Worm (Caenorhabditis elegans): ENCODE measurements around the gene C43F9.4.

The C43F9.4 gene

DNA sequence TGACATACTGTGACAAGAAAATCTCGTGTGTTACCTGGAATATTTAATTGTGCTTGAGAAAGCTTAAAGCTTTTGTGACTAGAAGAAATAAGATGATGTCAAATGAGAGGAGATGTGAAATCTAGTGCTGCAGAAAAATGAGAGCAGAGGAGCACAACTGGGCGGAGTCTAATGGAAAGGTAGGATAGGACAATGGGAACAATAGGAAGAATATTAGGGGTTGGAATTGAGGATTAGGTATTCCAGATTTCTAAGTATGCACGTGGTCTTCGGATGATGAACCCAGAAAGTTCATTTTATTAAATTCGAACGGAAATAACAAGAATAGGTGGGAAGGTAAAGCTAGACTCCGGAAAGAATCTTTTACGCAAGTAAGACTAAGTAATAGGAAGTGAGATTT, 4.6 kb upstream of the C43F9.4 start, which contains the start of gene C43F9.7:
TSS of gene C43F9.7 (minus strand) at position 101 of the 400 bp plus-strand sequence.
- TF ChIP-seq efl-3 (GFP tag; optimal IDR thresholded peaks at IDR 0.05) = no peak
- TF ChIP-seq alr-1 (tag; optimal IDR thresholded peaks at IDR 0.05; ENCODE audit: borderline replicate concordance) = no peak
- TF ChIP-seq dsc-1 (tag; optimal IDR thresholded peaks at IDR 0.05) = peak; percentile 24

- TF ChIP-seq lsy-2 (tag; optimal IDR thresholded peaks at IDR 0.05) (no peak), lin-39 (tag; optimal IDR thresholded peaks at IDR 0.05) (no peak), nhr-28 (tag; optimal IDR thresholded peaks at IDR 0.05) (no peak), lir-3 (tag; optimal IDR thresholded peaks at IDR 0.05; ENCODE audit: poor library complexity) (no peak), swsn-7 (tag; optimal IDR thresholded peaks at IDR 0.05) (no peak), nhr-84 (tag; optimal IDR thresholded peaks at IDR 0.05) (no peak), egl-13 (tag; optimal IDR thresholded peaks at IDR 0.05) (no peak), zag-1 (tag; optimal IDR thresholded peaks at IDR 0.05) (no peak), ztf-4 (tag; optimal IDR thresholded peaks at IDR 0.05) (no peak)
Observed at ce11 chrIV:10590649-10591048, 1.7 kb upstream of the C43F9.4 start, which contains the start of the genes C43F9.5 and nkb-2. C43F9.5 (minus strand) TSS chrIV:10590749. nkb-2 (plus strand) TSS chrIV:10590925.

DNA sequence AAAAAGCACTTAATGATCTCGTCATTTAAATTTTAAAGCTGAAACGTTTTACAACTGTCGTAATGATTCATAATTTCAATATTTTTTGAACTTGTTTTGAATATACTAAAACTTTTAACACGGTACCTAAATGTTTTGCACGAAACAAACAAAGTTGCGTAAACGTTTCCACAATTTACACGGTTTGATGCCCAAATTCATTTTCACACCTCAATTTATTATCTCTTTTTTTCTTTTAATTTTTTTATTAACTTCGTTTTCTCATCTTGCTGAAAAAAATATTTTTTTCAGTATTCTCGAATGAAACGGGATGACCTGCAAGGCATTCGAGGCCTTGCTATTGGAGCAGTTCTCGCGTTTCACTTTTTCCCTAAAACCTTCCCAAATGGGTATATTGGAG, 4.7 kb downstream of the C43F9.4 start, which contains the start of gene oac-8:
TSS of gene oac-8 (plus strand) at position 301 of the 400 bp plus-strand sequence.
- TF ChIP-seq hlh-17 (GFP tag; optimal IDR thresholded peaks at IDR 0.05; ENCODE audit: borderline replicate concordance) (no peak), egl-27 (tag; optimal IDR thresholded peaks at IDR 0.05) (no peak), lin-13 (GFP tag; optimal IDR thresholded peaks at IDR 0.05) (no peak), nhr-85 (tag) (no peak), swsn-7 (tag; optimal IDR thresholded peaks at IDR 0.05) (no peak), nhr-47 (tag; optimal IDR thresholded peaks at IDR 0.05) (no peak), nhr-28 (tag; optimal IDR thresholded peaks at IDR 0.05) (no peak)

DNA sequence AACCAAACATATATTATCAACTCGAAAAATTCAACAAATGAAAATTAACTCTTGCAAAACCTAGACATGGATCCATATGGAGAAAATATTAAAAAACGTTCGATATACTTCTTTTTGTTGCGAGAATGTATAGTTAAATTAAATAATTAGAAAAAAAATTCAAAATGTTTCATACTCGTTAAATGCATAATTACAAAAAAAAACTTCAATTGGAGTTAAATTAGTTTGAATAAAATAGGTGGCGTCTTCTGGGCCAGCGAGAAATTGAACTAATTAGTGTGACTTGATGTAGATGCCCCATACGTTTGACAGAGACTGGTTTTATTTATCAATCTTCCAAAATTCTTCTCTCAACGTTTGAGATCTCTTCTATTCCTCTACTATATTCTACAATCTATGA, 10.6 kb downstream of the C43F9.4 start, which contains the start of gene lgc-43:
TSS of gene lgc-43 (plus strand) at position 301 of the 400 bp plus-strand sequence.
- TF ChIP-seq unc-86 (tag; optimal IDR thresholded peaks at IDR 0.05) (no peak), aha-1 (tag; optimal IDR thresholded peaks at IDR 0.05) (no peak)

DNA sequence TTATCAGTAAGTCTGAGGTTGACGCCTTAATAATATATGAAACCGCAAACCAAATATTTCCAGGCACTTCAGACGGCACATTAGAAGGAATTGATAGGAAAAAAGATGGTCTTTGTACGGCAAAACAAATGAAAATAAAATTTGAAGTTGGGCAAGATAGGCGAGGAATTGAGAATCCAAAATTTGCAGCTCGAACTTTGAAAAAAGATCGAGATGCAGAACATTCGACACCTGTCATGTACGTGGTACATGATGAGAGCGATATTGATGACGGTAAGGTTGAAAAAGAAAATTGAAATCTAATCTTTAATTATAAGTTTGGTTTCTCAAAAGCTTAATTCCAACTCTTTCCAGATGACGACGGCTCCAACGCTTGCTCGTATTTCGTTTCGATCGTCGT, 11.4 kb downstream of the C43F9.4 start:
- TF ChIP-seq elt-2 (tag; optimal IDR thresholded peaks at IDR 0.05) (peak; percentile 45), nhr-20 (tag; optimal IDR thresholded peaks at IDR 0.05) (no peak), mab-9 (GFP tag; IDR thresholded peaks at IDR 0.05) (no peak), nhr-11 (tag; optimal IDR thresholded peaks at IDR 0.05) (no peak), aha-1 (tag; optimal IDR thresholded peaks at IDR 0.05) (no peak), lin-39 (tag; optimal IDR thresholded peaks at IDR 0.05) (no peak), nhr-47 (tag; optimal IDR thresholded peaks at IDR 0.05) (no peak)

- TF ChIP-seq ztf-11 (tag; optimal IDR thresholded peaks at IDR 0.05) (no peak), pag-3 (tag; optimal IDR thresholded peaks at IDR 0.05; ENCODE audit: borderline replicate concordance, insufficient read depth) (no peak), lir-3 (tag; optimal IDR thresholded peaks at IDR 0.05; ENCODE audit: poor library complexity) (no peak), C04F5.9 (tag; optimal IDR thresholded peaks at IDR 0.05) (no peak), vab-15 (tag; optimal IDR thresholded peaks at IDR 0.05) (no peak), mep-1 (tag; optimal IDR thresholded peaks at IDR 0.05) (peak; percentile 14), blmp-1 (tag; optimal IDR thresholded peaks at IDR 0.05) (peak; percentile 54), tbx-2 (tag; optimal IDR thresholded peaks at IDR 0.05) (no peak), nhr-85 (tag) (peak; percentile 16), lin-14 (GFP tag; optimal IDR thresholded peaks at IDR 0.05) (peak; percentile 60)
Observed at ce11 chrIV:10576624-10577023, 12.3 kb downstream of the C43F9.4 start.
